Worm (Caenorhabditis elegans) whole organism, early embryonic: ENCODE measurements around the gene srw-57.

Experiments used
- B0310.2 ChIP-seq: sonication (generic microtip); optimal IDR thresholded peaks from 2 replicates; lab custom pipeline; 2016; ENCODE audit warnings: mild to moderate bottlenecking, missing genetic modification characterization, missing compliant biosample characterization
- ceh-13 ChIP-seq: fragments of 200-800 bp; sonication (Bioruptor generic); optimal IDR thresholded peaks from 2 replicates; lab custom pipeline; 2018; ENCODE audit warnings: mild to moderate bottlenecking, missing genetic modification characterization, missing compliant biosample characterization
- hmg-4 ChIP-seq: fragments of 200-800 bp; sonication (Bioruptor generic); optimal IDR thresholded peaks from 2 replicates; lab custom pipeline; 2018; ENCODE audit warnings: mild to moderate bottlenecking, missing genetic modification characterization, missing compliant biosample characterization
- tbx-37 ChIP-seq: fragments of 200-800 bp; sonication (Bioruptor generic); conservative IDR thresholded peaks from 2 replicates; pipeline ENCODE4 v1.3.6; 2022; ENCODE audit warnings: missing genetic modification reagents, missing genetic modification characterization, missing compliant biosample characterization

ce11 chrV:15940254-15940653 is 14.6 kb downstream of the srw-57 start, which contains the start of gene srw-55:
- no peak for TF ChIP-seq tbx-37 (GFP tag; lab: Robert Waterston, UW)
- TF ChIP-seq B0310.2 (tag; lab: Kevin White, UChicago), result no peak
- TF ChIP-seq hmg-4, result no peak
- no peak for TF ChIP-seq ceh-13 (GFP tag; lab: Kevin White, UChicago)
